Fruit fly (Drosophila melanogaster) whole organism, adult: Measurements from ENCODE around the gene Vha55.

Experiments used
- CG11617 ChIP-seq: fragments of 200-800 bp; sonication (Bioruptor generic); optimal IDR thresholded peaks from 2 replicates; lab custom pipeline; 2017; ENCODE audit warnings: mild to moderate bottlenecking, missing biosample characterization, missing genetic modification reagents, missing genetic modification characterization
- CG12768 ChIP-seq: fragments of 200-800 bp; sonication (Bioruptor generic); optimal IDR thresholded peaks from 2 replicates; lab custom pipeline; 2017; ENCODE audit warnings: missing biosample characterization, missing genetic modification characterization, mild to moderate bottlenecking, moderate library complexity, missing genetic modification reagents
- CG14711 ChIP-seq: fragments of 200-800 bp; sonication (Bioruptor generic); optimal IDR thresholded peaks from 2 replicates; lab custom pipeline; 2018; ENCODE audit warnings: missing biosample characterization, mild to moderate bottlenecking, missing genetic modification characterization, moderate library complexity
- CG1620 ChIP-seq: fragments of 200-800 bp; sonication (Bioruptor generic); optimal IDR thresholded peaks from 2 replicates; lab custom pipeline; 2016; ENCODE audit warnings: missing biosample characterization, missing genetic modification characterization
- CG33017 ChIP-seq: fragments of 200-800 bp; sonication (Bioruptor generic); optimal IDR thresholded peaks from 2 replicates; lab custom pipeline; 2018; ENCODE audit warnings: missing biosample characterization, mild to moderate bottlenecking, missing genetic modification characterization, moderate library complexity
- CG5204 ChIP-seq: fragments of 200-800 bp; sonication (Bioruptor generic); optimal IDR thresholded peaks from 2 replicates; lab custom pipeline; 2016; ENCODE audit warnings: missing biosample characterization, missing genetic modification characterization
- CG7045 ChIP-seq: fragments of 200-800 bp; sonication (Bioruptor generic); optimal IDR thresholded peaks from 2 replicates; lab custom pipeline; 2017; ENCODE audit warnings: missing biosample characterization, mild to moderate bottlenecking, missing genetic modification characterization
- CG7101 ChIP-seq: fragments of 200-800 bp; sonication (Bioruptor generic); optimal IDR thresholded peaks from 2 replicates; lab custom pipeline; 2018; ENCODE audit warnings: missing biosample characterization, mild to moderate bottlenecking, missing genetic modification characterization, moderate library complexity
- Clk ChIP-seq: fragments of 200-800 bp; sonication (Bioruptor generic); optimal IDR thresholded peaks from 2 replicates; lab custom pipeline; 2017; ENCODE audit warnings: missing biosample characterization, missing genetic modification characterization
- Crg-1 ChIP-seq: fragments of 200-800 bp; sonication (Bioruptor generic); optimal IDR thresholded peaks from 2 replicates; lab custom pipeline; 2016; ENCODE audit warnings: missing biosample characterization, missing genetic modification characterization
- Hr96 ChIP-seq: fragments of 200-800 bp; sonication (Bioruptor generic); optimal IDR thresholded peaks from 2 replicates; lab custom pipeline; 2016; ENCODE audit warnings: missing biosample characterization, missing genetic modification characterization
- Mnt ChIP-seq: fragments of 200-800 bp; sonication (Bioruptor generic); optimal IDR thresholded peaks from 2 replicates; lab custom pipeline; 2016; ENCODE audit warnings: missing biosample characterization, mild to moderate bottlenecking, missing genetic modification characterization
- bab1 ChIP-seq: fragments of 200-800 bp; sonication (Bioruptor generic); optimal IDR thresholded peaks from 3 replicates; lab custom pipeline; 2019; ENCODE audit warnings: missing biosample characterization, mild to moderate bottlenecking, missing genetic modification characterization, moderate library complexity
- cic ChIP-seq: fragments of 200-800 bp; sonication (Bioruptor generic); optimal IDR thresholded peaks from 2 replicates; lab custom pipeline; 2017; ENCODE audit warnings: missing biosample characterization, mild to moderate bottlenecking, missing genetic modification characterization, moderate library complexity
- cnc ChIP-seq, 2 experiments: fragments of >200 bp; optimal IDR thresholded peaks; 2 replicates each; lab custom pipeline; 2017
- kay ChIP-seq: fragments of 200-800 bp; sonication (Bioruptor generic); peaks from one replicate; lab custom pipeline; 2016; ENCODE audit warnings: missing biosample characterization, missing genetic modification characterization, borderline replicate concordance
- ovo ChIP-seq: fragments of 200-800 bp; sonication (Bioruptor generic); optimal IDR thresholded peaks from 2 replicates; lab custom pipeline; 2016; ENCODE audit warnings: missing biosample characterization, missing genetic modification characterization
- pad ChIP-seq: fragments of 200-800 bp; sonication (Bioruptor generic); optimal IDR thresholded peaks from 3 replicates; lab custom pipeline; 2017; ENCODE audit warnings: missing biosample characterization, missing genetic modification characterization, mild to moderate bottlenecking, moderate library complexity, missing genetic modification reagents
- tj ChIP-seq: fragments of 200-800 bp; sonication (Bioruptor generic); optimal IDR thresholded peaks from 3 replicates; lab custom pipeline; 2017; ENCODE audit warnings: missing biosample characterization, mild to moderate bottlenecking, missing genetic modification characterization, moderate library complexity
- toe ChIP-seq: fragments of 200-800 bp; sonication (Bioruptor generic); optimal IDR thresholded peaks from 2 replicates; lab custom pipeline; 2016; ENCODE audit warnings: missing biosample characterization, missing genetic modification characterization

Gene Vha55

dm6 chr3R:12626674-12627382, 801 bp downstream of the Vha55 start:
- TF ChIP-seq Crg-1 (GFP tag; lab: Kevin White, UChicago) (no peak), CG11617 (GFP tag; lab: Kevin White, UChicago) (no peak), cic (GFP tag; lab: Kevin White, UChicago) (peak; percentile 19), Clk (GFP tag; lab: Kevin White, UChicago) (no peak), tj (GFP tag; lab: Kevin White, UChicago) (no peak), CG7101 (no peak), CG7045 (GFP tag; lab: Kevin White, UChicago) (no peak), Hr96 (GFP tag; lab: Kevin White, UChicago) (peak; percentile 2), kay (GFP tag; lab: Kevin White, UChicago) (no peak), CG12768 (GFP tag; lab: Kevin White, UChicago) (peak; percentile 3), CG14711 (tag; lab: Kevin White, UChicago) (no peak), ovo (no peak), pad (GFP tag; lab: Kevin White, UChicago) (no peak), CG1620 (GFP tag; lab: Kevin White, UChicago) (no peak), Mnt (GFP tag; lab: Kevin White, UChicago) (peak; percentile 54), bab1 (GFP tag; lab: Kevin White, UChicago) (no peak), cnc (optimal IDR thresholded peaks at IDR 0.05; lab: Kevin White, UChicago) (no peak), toe (GFP tag; lab: Kevin White, UChicago) (peak; percentile 32), CG33017 (tag; lab: Kevin White, UChicago) (no peak), CG5204 (GFP tag; lab: Kevin White, UChicago) (no peak)

- no peak for TF ChIP-seq Mnt (GFP tag; lab: Kevin White, UChicago)
- TF ChIP-seq CG12768 (GFP tag; lab: Kevin White, UChicago) = no peak
- no peak for TF ChIP-seq cic (GFP tag; lab: Kevin White, UChicago)
- no peak for TF ChIP-seq CG7045 (GFP tag; lab: Kevin White, UChicago)
- TF ChIP-seq CG7101 = no peak
- TF ChIP-seq toe (GFP tag; lab: Kevin White, UChicago) = no peak
- no peak for TF ChIP-seq pad (GFP tag; lab: Kevin White, UChicago)
- no peak for TF ChIP-seq CG11617 (GFP tag; lab: Kevin White, UChicago)
- no peak for TF ChIP-seq cnc (optimal IDR thresholded peaks at IDR 0.05; lab: Kevin White, UChicago)
- TF ChIP-seq CG1620 (GFP tag; lab: Kevin White, UChicago) = no peak
- no peak for TF ChIP-seq CG33017 (tag; lab: Kevin White, UChicago)
- no peak for TF ChIP-seq ovo
- TF ChIP-seq Hr96 (GFP tag; lab: Kevin White, UChicago) = no peak
These were observed 2.7 kb downstream of the Vha55 start for dm6 chr3R:12624913-12625312.

- no peak for TF ChIP-seq kay (GFP tag; lab: Kevin White, UChicago)
- no peak for TF ChIP-seq CG5204 (GFP tag; lab: Kevin White, UChicago)
- TF ChIP-seq pad (GFP tag; lab: Kevin White, UChicago) = no peak
- no peak for TF ChIP-seq Crg-1 (GFP tag; lab: Kevin White, UChicago)
- no peak for TF ChIP-seq cic (GFP tag; lab: Kevin White, UChicago)
- no peak for TF ChIP-seq ovo
- TF ChIP-seq CG7045 (GFP tag; lab: Kevin White, UChicago) = no peak
- no peak for TF ChIP-seq CG33017 (tag; lab: Kevin White, UChicago)
These were observed 4.9 kb downstream of the Vha55 start for dm6 chr3R:12622778-12623177.

dm6 chr3R:12615553-12615952, 12.1 kb downstream of the Vha55 start:
- no peak for TF ChIP-seq bab1 (GFP tag; lab: Kevin White, UChicago)
- no peak for TF ChIP-seq Mnt (GFP tag; lab: Kevin White, UChicago)
- TF ChIP-seq CG11617 (GFP tag; lab: Kevin White, UChicago) = no peak
- no peak for TF ChIP-seq kay (GFP tag; lab: Kevin White, UChicago)
- no peak for TF ChIP-seq toe (GFP tag; lab: Kevin White, UChicago)
- TF ChIP-seq CG7045 (GFP tag; lab: Kevin White, UChicago) = no peak
- no peak for TF ChIP-seq cnc (optimal IDR thresholded peaks at IDR 0.05; lab: Kevin White, UChicago)
- TF ChIP-seq Hr96 (GFP tag; lab: Kevin White, UChicago) = no peak
- no peak for TF ChIP-seq pad (GFP tag; lab: Kevin White, UChicago)
- TF ChIP-seq CG14711 (tag; lab: Kevin White, UChicago) = no peak
- TF ChIP-seq CG12768 (GFP tag; lab: Kevin White, UChicago) = no peak
- TF ChIP-seq CG5204 (GFP tag; lab: Kevin White, UChicago) = no peak
- TF ChIP-seq tj (GFP tag; lab: Kevin White, UChicago) = no peak
- TF ChIP-seq Clk (GFP tag; lab: Kevin White, UChicago) = no peak
- TF ChIP-seq CG33017 (tag; lab: Kevin White, UChicago) = no peak
- no peak for TF ChIP-seq ovo
- no peak for TF ChIP-seq cic (GFP tag; lab: Kevin White, UChicago)
- TF ChIP-seq CG7101 = no peak
- no peak for TF ChIP-seq CG1620 (GFP tag; lab: Kevin White, UChicago)

- TF ChIP-seq bab1 (GFP tag; lab: Kevin White, UChicago) (no peak), CG7045 (GFP tag; lab: Kevin White, UChicago) (no peak)
These were observed 15.7 kb downstream of the Vha55 start for dm6 chr3R:12611973-12612372.

dm6 chr3R:12595890-12596215, 31.8 kb downstream of the Vha55 start:
- TF ChIP-seq Hr96 (GFP tag; lab: Kevin White, UChicago) = no peak
- TF ChIP-seq CG1620 (GFP tag; lab: Kevin White, UChicago) = no peak
- TF ChIP-seq cnc (optimal IDR thresholded peaks at IDR 0.05; lab: Kevin White, UChicago) = no peak
- no peak for TF ChIP-seq CG14711 (tag; lab: Kevin White, UChicago)
- no peak for TF ChIP-seq cic (GFP tag; lab: Kevin White, UChicago)
